Fruit fly (Drosophila melanogaster) whole organism, embryonic: ENCODE data around the gene CG3703.

Experiments
- B-H2 ChIP-seq: fragments of 200-800 bp; sonication (Bioruptor generic); optimal IDR thresholded peaks from 2 replicates; lab custom pipeline; 2018; ENCODE audit warnings: missing biosample characterization, mild to moderate bottlenecking, missing genetic modification characterization
- BtbVII ChIP-seq: fragments of 200-800 bp; sonication (Bioruptor generic); optimal IDR thresholded peaks from 3 replicates; lab custom pipeline; 2017; ENCODE audit warnings: missing biosample characterization, mild to moderate bottlenecking, missing genetic modification characterization
- CG10462 ChIP-seq: fragments of 200-800 bp; sonication (Bioruptor generic); optimal IDR thresholded peaks from 2 replicates; lab custom pipeline; 2016; ENCODE audit warnings: missing biosample characterization, missing genetic modification characterization
- CG11504 ChIP-seq: fragments of 200-800 bp; sonication (Bioruptor generic); optimal IDR thresholded peaks from 3 replicates; lab custom pipeline; 2019; ENCODE audit warnings: missing biosample characterization, mild to moderate bottlenecking, missing genetic modification characterization, moderate library complexity
- CG12071 ChIP-seq: fragments of 200-800 bp; sonication (Bioruptor generic); optimal IDR thresholded peaks from 3 replicates; lab custom pipeline; 2018; ENCODE audit warnings: missing biosample characterization, mild to moderate bottlenecking, missing genetic modification characterization
- CG12155 ChIP-seq: fragments of 200-800 bp; sonication (Bioruptor generic); optimal IDR thresholded peaks from 3 replicates; lab custom pipeline; 2016; ENCODE audit warnings: missing biosample characterization, missing genetic modification characterization
- CG12299 ChIP-seq: fragments of 200-800 bp; sonication (Bioruptor generic); optimal IDR thresholded peaks from 2 replicates; lab custom pipeline; 2018; ENCODE audit warnings: missing biosample characterization, mild to moderate bottlenecking, missing genetic modification characterization
- CG14441 ChIP-seq: fragments of 200-800 bp; sonication (Bioruptor generic); IDR thresholded peaks from 2 replicates; pipeline ENCODE4 v1.3.6; 2022; ENCODE audit warnings: missing biosample characterization, missing genetic modification characterization
- CG17361 ChIP-seq: fragments of 200-800 bp; sonication (Bioruptor generic); IDR thresholded peaks from 3 replicates; pipeline ENCODE4 v1.3.6; 2022; ENCODE audit warnings: missing biosample characterization, missing genetic modification characterization
- CG17568 ChIP-seq: fragments of 200-800 bp; sonication (Bioruptor generic); optimal IDR thresholded peaks from 2 replicates; lab custom pipeline; 2018; ENCODE audit warnings: missing biosample characterization, mild to moderate bottlenecking, missing genetic modification characterization, moderate library complexity
- CG2129 ChIP-seq: fragments of 200-800 bp; sonication (Bioruptor generic); IDR thresholded peaks from 2 replicates; pipeline ENCODE4 v1.3.6; 2022; ENCODE audit warnings: missing biosample characterization, missing genetic modification characterization; ENCODE audit not compliant: partially characterized antibody
- CG31441 ChIP-seq: fragments of 200-800 bp; sonication (Bioruptor generic); IDR thresholded peaks from 2 replicates; pipeline ENCODE4 v1.3.6; 2022; ENCODE audit warnings: missing biosample characterization, missing genetic modification characterization
- CG3407 ChIP-seq: fragments of 200-800 bp; sonication (Bioruptor generic); optimal IDR thresholded peaks from 2 replicates; lab custom pipeline; 2018; ENCODE audit warnings: missing biosample characterization, mild to moderate bottlenecking, missing genetic modification characterization
- CG4854 ChIP-seq: fragments of 200-800 bp; sonication (Bioruptor generic); optimal IDR thresholded peaks from 2 replicates; lab custom pipeline; 2016; ENCODE audit warnings: missing biosample characterization, missing genetic modification characterization, inconsistent platforms
- CG6254 ChIP-seq: fragments of 200-800 bp; sonication (Bioruptor generic); optimal IDR thresholded peaks from 3 replicates; lab custom pipeline; 2017; ENCODE audit warnings: mild to moderate bottlenecking, missing biosample characterization, missing genetic modification reagents, missing genetic modification characterization
- CG8765 ChIP-seq: fragments of 200-800 bp; sonication (Bioruptor generic); IDR thresholded peaks from 2 replicates; pipeline ENCODE4 v1.3.6; 2022; ENCODE audit warnings: missing biosample characterization, missing genetic modification characterization
- CG8924 ChIP-seq: fragments of 200-800 bp; optimal IDR thresholded peaks from 3 replicates; lab custom pipeline; 2019; ENCODE audit warnings: missing biosample characterization, mild to moderate bottlenecking, missing genetic modification characterization, moderate library complexity
- CG8944 ChIP-seq: fragments of 200-800 bp; sonication (Bioruptor generic); optimal IDR thresholded peaks from 3 replicates; lab custom pipeline; 2016; ENCODE audit warnings: missing biosample characterization, missing genetic modification characterization
- Dp ChIP-seq: fragments of 200-800 bp; sonication (Bioruptor generic); optimal IDR thresholded peaks from 2 replicates; lab custom pipeline; 2018; ENCODE audit warnings: missing biosample characterization, mild to moderate bottlenecking, missing genetic modification characterization, moderate library complexity
- Elba2 ChIP-seq: fragments of 200-800 bp; sonication (Bioruptor generic); optimal IDR thresholded peaks from 3 replicates; lab custom pipeline; 2016; ENCODE audit warnings: missing biosample characterization, missing genetic modification characterization
- Ets97D ChIP-seq: fragments of 200-800 bp; sonication (Bioruptor generic); optimal IDR thresholded peaks from 3 replicates; lab custom pipeline; 2016; ENCODE audit warnings: missing biosample characterization, missing genetic modification characterization
- Fer2 ChIP-seq: fragments of 200-800 bp; sonication (Bioruptor generic); optimal IDR thresholded peaks from 2 replicates; lab custom pipeline; 2018; ENCODE audit warnings: missing biosample characterization, mild to moderate bottlenecking, missing genetic modification characterization, moderate library complexity
- H15 ChIP-seq: fragments of 200-800 bp; sonication (Bioruptor generic); IDR thresholded peaks from 3 replicates; pipeline ENCODE4 v1.3.6; 2022; ENCODE audit warnings: missing biosample characterization, missing genetic modification characterization
- HHEX ChIP-seq: fragments of 200-800 bp; sonication (Bioruptor generic); optimal IDR thresholded peaks from 3 replicates; lab custom pipeline; 2017; ENCODE audit warnings: missing biosample characterization, mild to moderate bottlenecking, missing genetic modification characterization, missing genetic modification reagents
- HLH54F ChIP-seq: fragments of 200-800 bp; sonication (Bioruptor generic); optimal IDR thresholded peaks from 3 replicates; lab custom pipeline; 2016; ENCODE audit warnings: missing biosample characterization, missing genetic modification characterization
- Tbp ChIP-seq: fragments of >200 bp; optimal IDR thresholded peaks from 2 replicates; lab custom pipeline; 2018; ENCODE audit warnings: missing biosample characterization, missing genetic modification characterization
- abd-A ChIP-seq: fragments of 200-800 bp; sonication (Bioruptor generic); optimal IDR thresholded peaks from 3 replicates; lab custom pipeline; 2019; ENCODE audit warnings: missing biosample characterization, mild to moderate bottlenecking, missing genetic modification characterization, moderate library complexity
- ac ChIP-seq: fragments of 200-800 bp; sonication (Bioruptor generic); optimal IDR thresholded peaks from 3 replicates; lab custom pipeline; 2017; ENCODE audit warnings: missing biosample characterization, mild to moderate bottlenecking, missing genetic modification characterization
- ato ChIP-seq: fragments of 200-800 bp; sonication (Bioruptor generic); IDR thresholded peaks from 2 replicates; pipeline ENCODE4 v1.3.6; 2022; ENCODE audit warnings: missing biosample characterization, missing genetic modification characterization; ENCODE audit not compliant: partially characterized antibody
- bigmax ChIP-seq: fragments of 200-800 bp; sonication (Bioruptor generic); optimal IDR thresholded peaks from 2 replicates; lab custom pipeline; 2018; ENCODE audit warnings: missing biosample characterization, mild to moderate bottlenecking, missing genetic modification characterization
- chm ChIP-seq: fragments of 200-800 bp; sonication (Bioruptor generic); IDR thresholded peaks from 2 replicates; pipeline ENCODE4 v1.3.6; 2022; ENCODE audit warnings: missing biosample characterization, missing genetic modification characterization
- chn ChIP-seq: fragments of 200-800 bp; sonication (Bioruptor generic); optimal IDR thresholded peaks from 2 replicates; lab custom pipeline; 2016; ENCODE audit warnings: missing biosample characterization, missing genetic modification characterization
- cwo ChIP-seq: fragments of 200-800 bp; sonication (Bioruptor generic); optimal IDR thresholded peaks from 3 replicates; lab custom pipeline; 2017; ENCODE audit warnings: missing biosample characterization, missing genetic modification characterization, mild to moderate bottlenecking, moderate library complexity, missing genetic modification reagents
- dimm ChIP-seq: fragments of 200-800 bp; sonication (Bioruptor generic); IDR thresholded peaks from 2 replicates; pipeline ENCODE4 v1.3.6; 2022; ENCODE audit warnings: missing biosample characterization, missing genetic modification characterization
- jing ChIP-seq: fragments of 200-800 bp; sonication (Bioruptor generic); optimal IDR thresholded peaks from 2 replicates; lab custom pipeline; 2018; ENCODE audit warnings: missing biosample characterization, mild to moderate bottlenecking, missing genetic modification characterization
- ken ChIP-seq: fragments of 200-800 bp; sonication (Bioruptor generic); IDR thresholded peaks from 3 replicates; pipeline ENCODE4 v1.3.6; 2022; ENCODE audit warnings: missing biosample characterization, missing genetic modification characterization
- kni ChIP-seq: fragments of 200-800 bp; sonication (Bioruptor generic); optimal IDR thresholded peaks from 3 replicates; lab custom pipeline; 2017; ENCODE audit warnings: mild to moderate bottlenecking, missing biosample characterization, missing genetic modification reagents, missing genetic modification characterization
- maf-S ChIP-seq: fragments of 200-800 bp; sonication (Bioruptor generic); optimal IDR thresholded peaks from 2 replicates; lab custom pipeline; 2016; ENCODE audit warnings: missing biosample characterization, missing genetic modification characterization
- nmo ChIP-seq: fragments of 200-800 bp; sonication (Bioruptor generic); optimal IDR thresholded peaks from 2 replicates; lab custom pipeline; 2018; ENCODE audit warnings: missing biosample characterization, mild to moderate bottlenecking, missing genetic modification characterization, moderate library complexity
- otp ChIP-seq: fragments of 200-800 bp; sonication (Bioruptor generic); IDR thresholded peaks from 3 replicates; pipeline ENCODE4, ENCODE4 v1.3.6; 2022; ENCODE audit warnings: missing biosample characterization, missing genetic modification characterization
- pros ChIP-seq: fragments of 200-800 bp; sonication (Bioruptor generic); optimal IDR thresholded peaks from 3 replicates; lab custom pipeline; 2019; ENCODE audit warnings: missing biosample characterization, mild to moderate bottlenecking, missing genetic modification characterization, moderate library complexity
- seq ChIP-seq: fragments of 200-800 bp; sonication (Bioruptor generic); IDR thresholded peaks from 2 replicates; pipeline ENCODE4 v1.3.6; 2022; ENCODE audit warnings: missing biosample characterization, missing genetic modification characterization
- sim ChIP-seq: fragments of 200-800 bp; sonication (Bioruptor generic); IDR thresholded peaks from 2 replicates; pipeline ENCODE4 v1.3.6; 2022; ENCODE audit warnings: missing biosample characterization, missing genetic modification characterization
- sisA ChIP-seq: fragments of 200-800 bp; sonication (Bioruptor generic); IDR thresholded peaks from 2 replicates; pipeline ENCODE4 v1.3.6; 2022; ENCODE audit warnings: missing biosample characterization, missing genetic modification characterization
- sr ChIP-seq: fragments of 200-800 bp; sonication (Bioruptor generic); IDR thresholded peaks from 3 replicates; pipeline ENCODE4 v1.3.6; 2022; ENCODE audit warnings: missing biosample characterization, missing genetic modification characterization
- tin ChIP-seq: fragments of 200-800 bp; sonication (Bioruptor generic); optimal IDR thresholded peaks from 3 replicates; lab custom pipeline; 2016; ENCODE audit warnings: missing biosample characterization, missing genetic modification characterization
- tll ChIP-seq, 2 experiments: fragments of 200-800 bp in 1 of 2; fragments of >200 bp in 1 of 2; sonication (Bioruptor generic) in 1 of 2; optimal IDR thresholded peaks; 2 replicates each; lab custom pipeline; 2017 to 2019; ENCODE audit warnings: missing biosample characterization in 2 of 2, missing genetic modification characterization in 2 of 2, mild to moderate bottlenecking in 1 of 2, moderate library complexity in 1 of 2
- vnd ChIP-seq: fragments of 200-800 bp; sonication (Bioruptor generic); IDR thresholded peaks from 3 replicates; pipeline ENCODE4 v1.3.6; 2022; ENCODE audit warnings: missing biosample characterization, missing genetic modification characterization; ENCODE audit not compliant: partially characterized antibody
- wdn ChIP-seq: fragments of 200-800 bp; sonication (Bioruptor generic); IDR thresholded peaks from 2 replicates; pipeline ENCODE4 v1.3.6; 2022; ENCODE audit warnings: missing biosample characterization, missing genetic modification characterization
- zen2 ChIP-seq: fragments of 200-800 bp; sonication (Bioruptor generic); IDR thresholded peaks from 3 replicates; pipeline ENCODE4 v1.3.6; 2022; ENCODE audit warnings: missing biosample characterization, missing genetic modification characterization; ENCODE audit not compliant: partially characterized antibody
- zfh2 ChIP-seq: fragments of 200-800 bp; sonication (Bioruptor generic); optimal IDR thresholded peaks from 2 replicates; lab custom pipeline; 2016; ENCODE audit warnings: missing biosample characterization, missing genetic modification characterization

CG3703 gene

dm6 chrX:966818-967217 is 21.2 kb upstream of the CG3703 start (continued):
- TF ChIP-seq BtbVII (GFP tag; lab: Kevin White, UChicago) (no peak), CG8944 (GFP tag; lab: Kevin White, UChicago) (no peak), zfh2 (GFP tag; lab: Kevin White, UChicago) (peak; percentile 3), bigmax (GFP tag; lab: Kevin White, UChicago) (no peak), tll (GFP tag; optimal IDR thresholded peaks at IDR 0.05; lab: Kevin White, UChicago) (no peak), kni (no peak), ac (GFP tag; lab: Kevin White, UChicago) (no peak), maf-S (GFP tag; lab: Kevin White, UChicago) (no peak), Tbp (GFP tag; lab: Kevin White, UChicago) (no peak), CG31441 (GFP tag; lab: Robert Waterston, UW) (peak; percentile 39; the same call in 1 of the 2 replicates), CG3407 (GFP tag; lab: Kevin White, UChicago) (no peak), CG2129 (GFP tag; lab: Robert Waterston, UW) (no peak), CG17361 (GFP tag; lab: Robert Waterston, UW) (0 out of 3 replicates have a peak, but pooled peaks have one; percentile 25), sim (GFP tag; lab: Robert Waterston, UW) (no peak), CG17568 (GFP tag; lab: Kevin White, UChicago) (no peak), chm (GFP tag; lab: Robert Waterston, UW) (no peak), Elba2 (GFP tag; lab: Kevin White, UChicago) (no peak), HHEX (peak; percentile 35), CG10462 (GFP tag; lab: Kevin White, UChicago) (no peak), seq (no peak), ato (GFP tag; lab: Robert Waterston, UW) (no peak), Dp (GFP tag; lab: Kevin White, UChicago) (no peak), HLH54F (no peak), Ets97D (GFP tag; lab: Kevin White, UChicago) (no peak), tin (GFP tag; lab: Kevin White, UChicago) (no peak), nmo (GFP tag; lab: Kevin White, UChicago) (peak; percentile 9), vnd (no peak), cwo (GFP tag; lab: Kevin White, UChicago) (peak; percentile 48), chn (GFP tag; lab: Kevin White, UChicago) (no peak), CG12071 (GFP tag; lab: Kevin White, UChicago) (peak; percentile 1), CG11504 (peak; percentile 62), ken (GFP tag; lab: Robert Waterston, UW) (0 out of 3 replicates have a peak, but pooled peaks have one; percentile 37), CG12299 (tag; lab: Kevin White, UChicago) (no peak), zen2 (no peak), wdn (GFP tag; lab: Robert Waterston, UW) (no peak), CG6254 (GFP tag; lab: Kevin White, UChicago) (no peak), dimm (GFP tag; lab: Robert Waterston, UW) (no peak), jing (GFP tag; lab: Kevin White, UChicago) (no peak), abd-A (tag; lab: Kevin White, UChicago) (no peak), CG4854 (GFP tag; lab: Kevin White, UChicago) (no peak), otp (GFP tag; lab: Robert Waterston, UW) (no peak), pros (GFP tag; lab: Kevin White, UChicago) (no peak), sisA (GFP tag; lab: Robert Waterston, UW) (peak; percentile 34; the same call in 1 of the 2 replicates), B-H2 (GFP tag; lab: Kevin White, UChicago) (no peak), sr (GFP tag; lab: Robert Waterston, UW) (no peak), H15 (GFP tag; lab: Robert Waterston, UW) (0 out of 3 replicates have a peak, but pooled peaks have one; percentile 15), CG8765 (GFP tag; lab: Robert Waterston, UW) (no peak), CG8924 (tag; lab: Kevin White, UChicago) (peak; percentile 37), Fer2 (tag; lab: Kevin White, UChicago) (no peak), CG12155 (GFP tag; lab: Kevin White, UChicago) (no peak), CG14441 (peak; percentile 48; the same call in 1 of the 2 replicates)
